Worm (Caenorhabditis elegans): ENCODE data around the gene T04C9.2.

T04C9.2 gene

ce11 chrIII:6039370-6039769 lies 47.7 kb downstream of the T04C9.2 start, which contains the start of gene ift-139:
Gene ift-139 (minus strand): TSS chrIII:6039470.
- no peak for TF ChIP-seq Y116A8C.19 (tag; optimal IDR thresholded peaks at IDR 0.05; ENCODE audit: borderline replicate concordance)
- TF ChIP-seq tbx-2 (tag; optimal IDR thresholded peaks at IDR 0.05) = no peak
- no peak for TF ChIP-seq egl-13 (tag; optimal IDR thresholded peaks at IDR 0.05)
- no peak for TF ChIP-seq nhr-76 (tag; optimal IDR thresholded peaks at IDR 0.05)
- no peak for TF ChIP-seq nhr-71 (tag; optimal IDR thresholded peaks at IDR 0.05)
- no peak for TF ChIP-seq hlh-17 (GFP tag; optimal IDR thresholded peaks at IDR 0.05; ENCODE audit: borderline replicate concordance)
- TF ChIP-seq alr-1 (tag; optimal IDR thresholded peaks at IDR 0.05; ENCODE audit: borderline replicate concordance) = no peak
- TF ChIP-seq ztf-11 (tag; optimal IDR thresholded peaks at IDR 0.05) = no peak
- TF ChIP-seq hlh-4 (tag; optimal IDR thresholded peaks at IDR 0.05) = no peak
- no peak for TF ChIP-seq nhr-47 (tag; optimal IDR thresholded peaks at IDR 0.05)
- no peak for TF ChIP-seq ztf-4 (tag; optimal IDR thresholded peaks at IDR 0.05)
